Fruit fly (Drosophila melanogaster) whole organism, embryonic: Measurements from ENCODE around the gene blot.

Experiments used
- CG10979 ChIP-seq: fragments of 200-800 bp; sonication (Bioruptor generic); optimal IDR thresholded peaks from 2 replicates; lab custom pipeline; 2018; ENCODE audit warnings: missing biosample characterization, mild to moderate bottlenecking, missing genetic modification characterization, moderate library complexity
- CG1602 ChIP-seq: fragments of 200-800 bp; sonication (Bioruptor generic); optimal IDR thresholded peaks from 3 replicates; lab custom pipeline; 2016; ENCODE audit warnings: missing biosample characterization, missing genetic modification characterization
- CG16815 ChIP-seq: fragments of 200-800 bp; sonication (Bioruptor generic); optimal IDR thresholded peaks from 3 replicates; lab custom pipeline; 2017; ENCODE audit warnings: missing biosample characterization, mild to moderate bottlenecking, missing genetic modification characterization
- CG17328 ChIP-seq: fragments of 200-800 bp; sonication (Bioruptor generic); IDR thresholded peaks from 2 replicates; pipeline ENCODE4 v1.3.6; 2022; ENCODE audit warnings: missing biosample characterization, missing genetic modification characterization
- CG17361 ChIP-seq: fragments of 200-800 bp; sonication (Bioruptor generic); IDR thresholded peaks from 3 replicates; pipeline ENCODE4 v1.3.6; 2022; ENCODE audit warnings: missing biosample characterization, missing genetic modification characterization
- CG18764 ChIP-seq: fragments of 200-800 bp; sonication (Bioruptor generic); optimal IDR thresholded peaks from 3 replicates; lab custom pipeline; 2016; ENCODE audit warnings: missing biosample characterization, missing genetic modification characterization
- CG2116 ChIP-seq: fragments of 200-800 bp; sonication (Bioruptor generic); optimal IDR thresholded peaks from 3 replicates; lab custom pipeline; 2018; ENCODE audit warnings: missing biosample characterization, mild to moderate bottlenecking, missing genetic modification characterization
- CG3065 ChIP-seq: fragments of 200-800 bp; sonication (Bioruptor generic); optimal IDR thresholded peaks from 2 replicates; lab custom pipeline; 2016; ENCODE audit warnings: missing biosample characterization, missing genetic modification characterization
- CG31441 ChIP-seq: fragments of 200-800 bp; sonication (Bioruptor generic); IDR thresholded peaks from 2 replicates; pipeline ENCODE4 v1.3.6; 2022; ENCODE audit warnings: missing biosample characterization, missing genetic modification characterization
- CG3163 ChIP-seq: fragments of 200-800 bp; sonication (Bioruptor generic); optimal IDR thresholded peaks from 3 replicates; lab custom pipeline; 2016; ENCODE audit warnings: missing biosample characterization, missing genetic modification characterization
- CG3838 ChIP-seq: fragments of 200-800 bp; sonication (Bioruptor generic); optimal IDR thresholded peaks from 3 replicates; lab custom pipeline; 2016; ENCODE audit warnings: missing biosample characterization, missing genetic modification characterization
- CG42726 ChIP-seq: fragments of 200-800 bp; sonication (Bioruptor generic); IDR thresholded peaks from 2 replicates; pipeline ENCODE4 v1.3.6; 2022; ENCODE audit warnings: missing biosample characterization, missing genetic modification characterization; ENCODE audit not compliant: partially characterized antibody
- CG4328 ChIP-seq: fragments of 200-800 bp; sonication (Bioruptor generic); optimal IDR thresholded peaks from 3 replicates; lab custom pipeline; 2017; ENCODE audit warnings: missing biosample characterization, missing genetic modification reagents, missing genetic modification characterization
- CG5180 ChIP-seq: fragments of 200-800 bp; sonication (Bioruptor generic); optimal IDR thresholded peaks from 3 replicates; lab custom pipeline; 2017; ENCODE audit warnings: missing biosample characterization, missing genetic modification characterization, mild to moderate bottlenecking, moderate library complexity, missing genetic modification reagents
- CG6175 ChIP-seq: fragments of 200-800 bp; sonication (Bioruptor generic); IDR thresholded peaks from 3 replicates; pipeline ENCODE4 v1.3.6; 2022; ENCODE audit warnings: missing biosample characterization, missing genetic modification characterization
- CG6791 ChIP-seq: fragments of 200-800 bp; sonication (Bioruptor generic); IDR thresholded peaks from 3 replicates; pipeline ENCODE4 v1.3.6; 2022; ENCODE audit warnings: missing biosample characterization, missing genetic modification characterization; ENCODE audit not compliant: partially characterized antibody
- CG8359 ChIP-seq: fragments of 200-800 bp; sonication (Bioruptor generic); optimal IDR thresholded peaks from 2 replicates; lab custom pipeline; 2017; ENCODE audit warnings: missing biosample characterization, mild to moderate bottlenecking, missing genetic modification characterization, borderline replicate concordance
- CG8924 ChIP-seq: fragments of 200-800 bp; optimal IDR thresholded peaks from 3 replicates; lab custom pipeline; 2019; ENCODE audit warnings: missing biosample characterization, mild to moderate bottlenecking, missing genetic modification characterization, moderate library complexity
- CG9727 ChIP-seq: fragments of 200-800 bp; sonication (Bioruptor generic); optimal IDR thresholded peaks from 3 replicates; lab custom pipeline; 2017; ENCODE audit warnings: missing biosample characterization, mild to moderate bottlenecking, missing genetic modification characterization
- CG9932 ChIP-seq: fragments of 200-800 bp; sonication (Bioruptor generic); IDR thresholded peaks from 2 replicates; pipeline ENCODE4 v1.3.6; 2022; ENCODE audit warnings: missing biosample characterization, missing genetic modification characterization
- Chrac-16 ChIP-seq: fragments of 200-800 bp; sonication (Bioruptor generic); optimal IDR thresholded peaks from 3 replicates; lab custom pipeline; 2016; ENCODE audit warnings: missing biosample characterization, missing genetic modification characterization
- Dek ChIP-seq: fragments of 200-800 bp; sonication (Bioruptor generic); optimal IDR thresholded peaks from 3 replicates; lab custom pipeline; 2019; ENCODE audit warnings: missing biosample characterization, mild to moderate bottlenecking, missing genetic modification characterization, moderate library complexity
- Doc3 ChIP-seq: fragments of 200-800 bp; sonication (Bioruptor generic); IDR thresholded peaks from 3 replicates; pipeline ENCODE4 v1.3.6; 2022; ENCODE audit warnings: missing biosample characterization, missing genetic modification characterization; ENCODE audit not compliant: partially characterized antibody
- H2.0 ChIP-seq: fragments of 200-800 bp; sonication (Bioruptor generic); IDR thresholded peaks from 2 replicates; pipeline ENCODE4 v1.3.6; 2022; ENCODE audit warnings: missing biosample characterization, missing genetic modification characterization
- HHEX ChIP-seq: fragments of 200-800 bp; sonication (Bioruptor generic); optimal IDR thresholded peaks from 3 replicates; lab custom pipeline; 2017; ENCODE audit warnings: missing biosample characterization, mild to moderate bottlenecking, missing genetic modification characterization, missing genetic modification reagents
- HLH54F ChIP-seq: fragments of 200-800 bp; sonication (Bioruptor generic); optimal IDR thresholded peaks from 3 replicates; lab custom pipeline; 2016; ENCODE audit warnings: missing biosample characterization, missing genetic modification characterization
- Lpt ChIP-seq: fragments of >200 bp; optimal IDR thresholded peaks from 2 replicates; lab custom pipeline; 2018; ENCODE audit warnings: missing biosample characterization, missing genetic modification characterization
- MTF-1 ChIP-seq: fragments of 200-800 bp; sonication (Bioruptor generic); optimal IDR thresholded peaks from 2 replicates; lab custom pipeline; 2018; ENCODE audit warnings: missing biosample characterization, mild to moderate bottlenecking, missing genetic modification characterization, borderline replicate concordance
- Nf-YB ChIP-seq: fragments of 200-800 bp; sonication (Bioruptor generic); optimal IDR thresholded peaks from 3 replicates; lab custom pipeline; 2019; ENCODE audit warnings: missing biosample characterization, mild to moderate bottlenecking, missing genetic modification characterization, moderate library complexity
- Oaz ChIP-seq: fragments of 200-800 bp; sonication (Bioruptor generic); IDR thresholded peaks from 2 replicates; pipeline ENCODE4 v1.3.6; 2022; ENCODE audit warnings: missing biosample characterization, missing genetic modification characterization
- Sox102F ChIP-seq: fragments of 200-800 bp; sonication (Bioruptor generic); optimal IDR thresholded peaks from 2 replicates; lab custom pipeline; 2018; ENCODE audit warnings: missing biosample characterization, mild to moderate bottlenecking, missing genetic modification characterization, moderate library complexity
- abd-A ChIP-seq: fragments of 200-800 bp; sonication (Bioruptor generic); optimal IDR thresholded peaks from 3 replicates; lab custom pipeline; 2019; ENCODE audit warnings: missing biosample characterization, mild to moderate bottlenecking, missing genetic modification characterization, moderate library complexity
- cas ChIP-seq: fragments of 200-800 bp; sonication (Bioruptor generic); IDR thresholded peaks from 2 replicates; pipeline ENCODE4 v1.3.6; 2022; ENCODE audit warnings: missing biosample characterization, missing genetic modification characterization
- chinmo ChIP-seq: fragments of 200-800 bp; sonication (Bioruptor generic); IDR thresholded peaks from 4 replicates; pipeline ENCODE4 v1.3.6; 2022; ENCODE audit warnings: missing biosample characterization, missing genetic modification characterization; ENCODE audit not compliant: partially characterized antibody
- ci ChIP-seq: fragments of 200-800 bp; sonication (Bioruptor generic); IDR thresholded peaks from 3 replicates; pipeline ENCODE4 v1.3.6; 2022; ENCODE audit warnings: missing biosample characterization, missing genetic modification characterization
- fd3F ChIP-seq: fragments of 200-800 bp; sonication (Bioruptor generic); optimal IDR thresholded peaks from 2 replicates; lab custom pipeline; 2018; ENCODE audit warnings: missing biosample characterization, mild to moderate bottlenecking, missing genetic modification characterization, moderate library complexity
- fu2 ChIP-seq: fragments of 200-800 bp; sonication (Bioruptor generic); optimal IDR thresholded peaks from 2 replicates; lab custom pipeline; 2016; ENCODE audit warnings: missing biosample characterization, missing genetic modification characterization
- gce ChIP-seq: fragments of 200-800 bp; sonication (Bioruptor generic); IDR thresholded peaks from 3 replicates; pipeline ENCODE4 v1.3.6; 2022; ENCODE audit warnings: missing biosample characterization, missing genetic modification characterization
- gsb ChIP-seq: fragments of 200-800 bp; sonication (Bioruptor generic); IDR thresholded peaks from 2 replicates; pipeline ENCODE4 v1.3.6; 2022; ENCODE audit warnings: missing biosample characterization, missing genetic modification characterization
- gt ChIP-seq: fragments of 200-800 bp; sonication (Bioruptor generic); IDR thresholded peaks from 2 replicates; pipeline ENCODE4 v1.3.6; 2022; ENCODE audit warnings: missing biosample characterization, missing genetic modification characterization
- jing ChIP-seq: fragments of 200-800 bp; sonication (Bioruptor generic); optimal IDR thresholded peaks from 2 replicates; lab custom pipeline; 2018; ENCODE audit warnings: missing biosample characterization, mild to moderate bottlenecking, missing genetic modification characterization
- lab ChIP-seq: fragments of 200-800 bp; sonication (Bioruptor generic); optimal IDR thresholded peaks from 3 replicates; lab custom pipeline; 2017; ENCODE audit warnings: missing biosample characterization, missing genetic modification characterization, mild to moderate bottlenecking, moderate library complexity, missing genetic modification reagents
- lilli ChIP-seq: fragments of 200-800 bp; sonication (Bioruptor generic); optimal IDR thresholded peaks from 3 replicates; lab custom pipeline; 2016; ENCODE audit warnings: missing biosample characterization, missing genetic modification characterization
- nau ChIP-seq: fragments of 200-800 bp; sonication (Bioruptor generic); optimal IDR thresholded peaks from 3 replicates; lab custom pipeline; 2017; ENCODE audit warnings: missing biosample characterization, mild to moderate bottlenecking, missing genetic modification characterization, missing genetic modification reagents
- org-1 ChIP-seq: fragments of 200-800 bp; sonication (Bioruptor generic); optimal IDR thresholded peaks from 2 replicates; lab custom pipeline; 2017; ENCODE audit warnings: missing biosample characterization, missing genetic modification characterization
- pita ChIP-seq: fragments of 200-800 bp; sonication (Bioruptor generic); optimal IDR thresholded peaks from 2 replicates; lab custom pipeline; 2017; ENCODE audit warnings: missing biosample characterization, mild to moderate bottlenecking, missing genetic modification characterization
- pros ChIP-seq: fragments of 200-800 bp; sonication (Bioruptor generic); optimal IDR thresholded peaks from 3 replicates; lab custom pipeline; 2019; ENCODE audit warnings: missing biosample characterization, mild to moderate bottlenecking, missing genetic modification characterization, moderate library complexity
- sc ChIP-seq, 3 experiments: fragments of >200 bp in 2 of 3; fragments of 200-800 bp in 1 of 3; sonication (Bioruptor generic) in 1 of 3; optimal IDR thresholded peaks; 2 replicates in 2 of 3; 3 replicates in 1 of 3; lab custom pipeline; 2017; ENCODE audit warnings: mild to moderate bottlenecking in 1 of 3, missing biosample characterization in 1 of 3, missing genetic modification characterization in 1 of 3, missing genetic modification reagents in 1 of 3
- zfh1 ChIP-seq: fragments of 200-800 bp; sonication (Bioruptor generic); IDR thresholded peaks from 3 replicates; pipeline ENCODE4 v1.3.6; 2022; ENCODE audit warnings: missing biosample characterization, missing genetic modification characterization

The blot gene

dm6 chr3L:17428779-17429178, 7.5 kb upstream of the blot start, which contains the start of gene Gorab (continued):
- TF ChIP-seq Nf-YB (GFP tag; lab: Kevin White, UChicago) (peak; percentile 53), HHEX (GFP tag; lab: Kevin White, UChicago) (peak; percentile 79), CG3163 (GFP tag; lab: Kevin White, UChicago) (peak; percentile 24), chinmo (GFP tag; lab: Robert Waterston, UW) (0 out of 4 replicates have a peak, but pooled peaks have one; percentile 5), pros (no peak), Dek (tag; lab: Kevin White, UChicago) (peak; percentile 62), CG6175 (peak; percentile 85), cas (peak; percentile 91), H2.0 (GFP tag; lab: Robert Waterston, UW) (peak; percentile 95), zfh1 (peak; percentile 97), lab (peak; percentile 87), CG17328 (peak; percentile 96), gce (GFP tag; lab: Robert Waterston, UW) (peak; percentile 82; the same call in 1 of the 3 replicates), pita (GFP tag; lab: Kevin White, UChicago) (no peak), jing (peak; percentile 64), org-1 (GFP tag; lab: Kevin White, UChicago) (peak; percentile 16), CG6791 (GFP tag; lab: Robert Waterston, UW) (peak; percentile 52; the same call in 1 of the 3 replicates), CG10979 (tag; lab: Kevin White, UChicago) (peak; percentile 77), Doc3 (GFP tag; lab: Robert Waterston, UW) (peak; percentile 42; the same call in 1 of the 3 replicates), CG9727 (peak; percentile 88), fu2 (GFP tag; lab: Kevin White, UChicago) (peak; percentile 83), CG5180 (GFP tag; lab: Kevin White, UChicago) (peak; percentile 37), CG1602 (GFP tag; lab: Kevin White, UChicago) (peak; percentile 93), MTF-1 (GFP tag; lab: Kevin White, UChicago) (peak; percentile 60), Oaz (GFP tag; lab: Robert Waterston, UW) (peak; percentile 80), CG9932 (peak; percentile 97), lilli (GFP tag; lab: Kevin White, UChicago) (peak; percentile 92), Sox102F (GFP tag; lab: Kevin White, UChicago) (peak; percentile 91), Lpt (no peak), CG8359 (GFP tag; lab: Kevin White, UChicago) (peak; percentile 10), sc (optimal IDR thresholded peaks at IDR 0.05; lab: Kevin White, UChicago) (no peak), sc (GFP tag; optimal IDR thresholded peaks at IDR 0.05; lab: Kevin White, UChicago) (peak; percentile 78), CG42726 (GFP tag; lab: Robert Waterston, UW) (no peak), CG17361 (GFP tag; lab: Robert Waterston, UW) (peak; percentile 93), abd-A (tag; lab: Kevin White, UChicago) (no peak), CG31441 (GFP tag; lab: Robert Waterston, UW) (peak; percentile 93), fd3F (GFP tag; lab: Kevin White, UChicago) (peak; percentile 86), ci (GFP tag; lab: Robert Waterston, UW) (peak; percentile 94), CG2116 (GFP tag; lab: Kevin White, UChicago) (peak; percentile 83), CG4328 (peak; percentile 46), nau (GFP tag; lab: Kevin White, UChicago) (peak; percentile 57), HLH54F (GFP tag; lab: Kevin White, UChicago) (peak; percentile 81), gt (GFP tag; lab: Robert Waterston, UW) (peak; percentile 90), Chrac-16 (peak; percentile 92), CG3838 (peak; percentile 56), CG18764 (GFP tag; lab: Kevin White, UChicago) (peak; percentile 85), CG16815 (GFP tag; lab: Kevin White, UChicago) (peak; percentile 90), CG3065 (GFP tag; lab: Kevin White, UChicago) (peak; percentile 46), CG8924 (tag; lab: Kevin White, UChicago) (peak; percentile 85), gsb (GFP tag; lab: Robert Waterston, UW) (peak; percentile 78)
